Worm (Caenorhabditis elegans) whole organism, L1 larva: ENCODE data around the gene C18E9.7.
A peak's percentile ranks its signal among the peaks of the same experiment; 100 is the strongest.

Experiments
- C04F5.9 ChIP-seq: sonication (generic microtip); optimal IDR thresholded peaks from 2 replicates; lab custom pipeline; 2016; ENCODE audit warnings: missing genetic modification characterization, missing compliant biosample characterization
- F16B12.6 ChIP-seq: fragments of 150-350 bp; optimal IDR thresholded peaks from 2 replicates; lab custom pipeline; 2014; ENCODE audit warnings: missing biosample characterization, missing genetic modification characterization
- aha-1 ChIP-seq: fragments of 150-350 bp; optimal IDR thresholded peaks from 2 replicates; lab custom pipeline; 2014; ENCODE audit warnings: missing biosample characterization, missing genetic modification characterization
- blmp-1 ChIP-seq: fragments of 150-350 bp; optimal IDR thresholded peaks from 2 replicates; lab custom pipeline; 2014; ENCODE audit warnings: missing biosample characterization, missing genetic modification characterization
- ceh-8 ChIP-seq: fragments of 200-800 bp; sonication (Bioruptor generic); optimal IDR thresholded peaks from 2 replicates; lab custom pipeline; 2018; ENCODE audit warnings: mild to moderate bottlenecking, missing genetic modification characterization, moderate library complexity, missing compliant biosample characterization
- ces-1 ChIP-seq: fragments of 150-350 bp; optimal IDR thresholded peaks from 2 replicates; lab custom pipeline; 2014; ENCODE audit warnings: missing biosample characterization, missing genetic modification reagents, missing genetic modification characterization
- dpl-1 ChIP-seq, 3 experiments: fragments of 150-350 bp in 2 of 3; sonication (generic microtip) in 1 of 3; optimal IDR thresholded peaks; 2 replicates each; lab custom pipeline; 2014 to 2017; ENCODE audit warnings: missing biosample characterization in 3 of 3, missing genetic modification characterization in 3 of 3, missing genetic modification reagents in 3 of 3
- efl-1 ChIP-seq, 4 experiments: fragments of 150-350 bp; optimal IDR thresholded peaks in 3 of 4; peaks in 1 of 4; 1 replicate in 1 of 4; 2 replicates in 3 of 4; lab custom pipeline; 2014; ENCODE audit warnings: missing biosample characterization in 2 of 4, missing genetic modification characterization in 2 of 4, missing genetic modification reagents in 2 of 4
- efl-3 ChIP-seq: fragments of 200-800 bp; sonication (Bioruptor generic); optimal IDR thresholded peaks from 2 replicates; lab custom pipeline; 2018; ENCODE audit warnings: mild to moderate bottlenecking, missing genetic modification characterization, missing compliant biosample characterization
- elt-3 ChIP-seq, 6 experiments: fragments of 150-350 bp in 1 of 6; sonication (generic microtip); optimal IDR thresholded peaks; 2 replicates each; lab custom pipeline; 2017 to 2018; ENCODE audit warnings: missing biosample characterization in 6 of 6, missing genetic modification characterization in 6 of 6, inconsistent platforms in 1 of 6
- fkh-8 ChIP-seq: sonication (generic microtip); optimal IDR thresholded peaks from 2 replicates; lab custom pipeline; 2016; ENCODE audit warnings: mild to moderate bottlenecking, missing genetic modification characterization, missing compliant biosample characterization
- fos-1 ChIP-seq: fragments of 150-350 bp; optimal IDR thresholded peaks from 2 replicates; lab custom pipeline; 2014; ENCODE audit warnings: missing biosample characterization, missing genetic modification characterization
- hlh-17 ChIP-seq: fragments of 200-800 bp; sonication (Bioruptor generic); optimal IDR thresholded peaks from 2 replicates; lab custom pipeline; 2018; ENCODE audit warnings: missing genetic modification characterization, mild to moderate bottlenecking, missing compliant biosample characterization, moderate library complexity, borderline replicate concordance
- hpl-2 ChIP-seq: fragments of 150-350 bp; optimal IDR thresholded peaks from 2 replicates; lab custom pipeline; 2014; ENCODE audit warnings: missing biosample characterization, missing genetic modification reagents, missing genetic modification characterization
- lin-14 ChIP-seq: fragments of 200-800 bp; sonication (Bioruptor generic); optimal IDR thresholded peaks from 2 replicates; lab custom pipeline; 2018; ENCODE audit warnings: mild to moderate bottlenecking, missing genetic modification characterization, moderate library complexity, missing compliant biosample characterization
- lin-35 ChIP-seq, 2 experiments: fragments of 150-350 bp; optimal IDR thresholded peaks; 2 replicates each; lab custom pipeline; 2014; ENCODE audit warnings: missing biosample characterization in 2 of 2, missing genetic modification characterization in 2 of 2, missing genetic modification reagents in 2 of 2
- lsy-2 ChIP-seq, 2 experiments: fragments of 150-350 bp; optimal IDR thresholded peaks; 2 replicates each; lab custom pipeline; 2014; ENCODE audit warnings: missing biosample characterization in 2 of 2, missing genetic modification characterization in 2 of 2
- mep-1 ChIP-seq: fragments of 150-350 bp; optimal IDR thresholded peaks from 2 replicates; lab custom pipeline; 2014; ENCODE audit warnings: missing biosample characterization, missing genetic modification characterization
- nhr-11 ChIP-seq: fragments of 150-350 bp; optimal IDR thresholded peaks from 2 replicates; lab custom pipeline; 2014; ENCODE audit warnings: missing biosample characterization, missing genetic modification characterization
- nhr-237 ChIP-seq: fragments of 150-350 bp; optimal IDR thresholded peaks from 2 replicates; lab custom pipeline; 2014; ENCODE audit warnings: missing biosample characterization, missing genetic modification characterization
- nhr-28 ChIP-seq: fragments of 150-350 bp; optimal IDR thresholded peaks from 2 replicates; lab custom pipeline; 2014; ENCODE audit warnings: missing biosample characterization, missing genetic modification characterization
- nhr-47 ChIP-seq: sonication (generic microtip); optimal IDR thresholded peaks from 2 replicates; lab custom pipeline; 2016; ENCODE audit warnings: mild to moderate bottlenecking, missing genetic modification characterization, moderate library complexity, missing compliant biosample characterization
- nhr-71 ChIP-seq: sonication (generic microtip); optimal IDR thresholded peaks from 2 replicates; lab custom pipeline; 2016; ENCODE audit warnings: mild to moderate bottlenecking, missing genetic modification characterization, moderate library complexity, missing compliant biosample characterization
- nhr-85 ChIP-seq: sonication (generic microtip); peaks from one replicate; lab custom pipeline; 2016; ENCODE audit warnings: missing genetic modification characterization, inconsistent platforms, missing compliant biosample characterization
- nhr-90 ChIP-seq: sonication (generic microtip); optimal IDR thresholded peaks from 2 replicates; lab custom pipeline; 2016; ENCODE audit warnings: mild to moderate bottlenecking, missing genetic modification characterization, missing compliant biosample characterization; ENCODE audit not compliant: poor library complexity
- pqm-1 ChIP-seq: sonication (generic microtip); optimal IDR thresholded peaks from 3 replicates; lab custom pipeline; 2017; ENCODE audit warnings: missing biosample characterization, missing genetic modification characterization
- snu-23 ChIP-seq: sonication (generic microtip); optimal IDR thresholded peaks from 2 replicates; lab custom pipeline; 2016; ENCODE audit warnings: missing genetic modification characterization, missing compliant biosample characterization
- swsn-7 ChIP-seq: sonication (generic microtip); optimal IDR thresholded peaks from 2 replicates; lab custom pipeline; 2016; ENCODE audit warnings: missing genetic modification characterization, missing compliant biosample characterization
- unc-62 ChIP-seq: fragments of 150-350 bp; optimal IDR thresholded peaks from 2 replicates; lab custom pipeline; 2014; ENCODE audit warnings: missing biosample characterization, missing genetic modification reagents, missing genetic modification characterization
- vab-15 ChIP-seq: sonication (generic microtip); optimal IDR thresholded peaks from 2 replicates; lab custom pipeline; 2017; ENCODE audit warnings: missing genotype, mild to moderate bottlenecking, missing genetic modification characterization, missing compliant biosample characterization

C18E9.7 gene

DNA sequence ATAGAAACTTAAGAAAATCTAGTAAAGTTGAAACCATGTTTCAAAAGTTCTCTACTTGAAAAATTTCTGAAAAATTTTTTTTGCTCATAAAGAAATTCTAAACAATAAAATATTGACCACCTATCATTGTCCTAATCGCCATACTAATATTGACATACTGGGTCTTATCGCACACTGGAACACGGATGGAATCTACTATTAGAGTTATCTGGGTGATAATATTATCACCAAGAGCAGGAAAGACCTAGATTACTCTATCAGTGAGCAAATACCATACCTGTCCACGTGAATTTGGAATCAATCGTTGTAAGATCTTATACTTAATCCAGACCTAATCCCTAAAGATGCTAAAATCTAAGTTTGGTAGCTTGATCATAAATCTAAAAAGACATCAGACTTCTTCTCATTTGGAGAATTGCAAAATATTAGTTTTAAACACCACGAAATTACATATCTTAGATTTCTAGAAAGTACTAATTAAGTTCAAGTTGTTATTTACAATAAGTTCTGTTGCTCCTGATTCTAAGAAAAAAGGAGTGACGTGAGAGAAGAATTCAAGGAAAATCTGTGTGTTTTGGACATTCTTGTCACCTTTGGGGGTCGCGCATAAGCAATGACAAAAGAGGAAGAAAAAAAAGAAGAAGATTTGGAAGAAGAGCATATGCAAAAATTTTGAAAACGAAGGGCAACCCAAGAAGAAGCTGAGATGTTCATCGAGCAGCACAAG lies 27.6 kb upstream of the C18E9.7 start (continued):
- no peak for TF ChIP-seq hpl-2 (GFP tag; lab: Kevin White, UChicago)

DNA sequence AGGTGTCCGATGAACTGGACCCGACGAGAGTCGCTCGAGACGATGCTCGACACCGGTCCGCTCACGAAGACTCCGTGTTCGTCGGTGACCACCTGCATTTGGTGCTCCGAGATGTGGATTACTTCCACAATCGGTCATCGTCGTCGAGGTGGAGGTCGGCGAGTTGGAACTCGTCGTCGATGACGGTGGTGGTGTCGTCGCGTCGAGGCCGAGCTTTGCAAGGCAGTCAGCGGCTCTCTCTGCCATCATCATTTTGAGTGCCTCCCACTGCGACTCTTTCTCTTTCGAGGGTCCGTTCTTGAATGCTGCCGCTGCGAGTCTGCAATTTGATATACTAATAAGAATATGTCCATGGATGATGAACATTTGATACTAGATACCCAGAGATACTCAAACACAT lies 25.2 kb upstream of the C18E9.7 start:
- no peak for TF ChIP-seq F16B12.6 (tag; lab: Kevin White, UChicago)
- TF ChIP-seq nhr-90 (tag; lab: Kevin White, UChicago), result no peak
- no peak for TF ChIP-seq ceh-8 (GFP tag; lab: Kevin White, UChicago)

DNA sequence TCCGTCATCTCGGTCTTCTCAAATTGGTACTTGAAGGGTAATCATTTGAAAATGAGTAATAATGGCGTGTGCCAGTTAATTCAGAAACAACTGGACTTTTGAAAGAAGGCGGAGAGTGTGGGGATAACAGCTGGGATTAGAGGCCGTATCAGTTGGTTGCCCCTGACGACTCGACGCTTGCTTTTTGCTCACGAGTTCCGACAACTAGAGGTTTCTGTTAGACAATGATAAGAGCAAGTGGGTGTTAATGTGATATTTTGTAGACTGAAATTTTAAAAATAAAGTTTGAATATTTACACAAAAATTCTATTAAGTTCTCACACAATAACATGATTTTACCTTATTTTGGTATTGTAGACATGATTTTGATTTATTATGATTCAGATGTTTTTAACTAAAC lies 22.5 kb upstream of the C18E9.7 start, which contains the start of gene F44G4.7:
Gene F44G4.7, minus strand, starts transcription at position 101 of the 400 bp plus-strand sequence.
- TF ChIP-seq nhr-237 (no peak), fkh-8 (peak; percentile 7)

DNA sequence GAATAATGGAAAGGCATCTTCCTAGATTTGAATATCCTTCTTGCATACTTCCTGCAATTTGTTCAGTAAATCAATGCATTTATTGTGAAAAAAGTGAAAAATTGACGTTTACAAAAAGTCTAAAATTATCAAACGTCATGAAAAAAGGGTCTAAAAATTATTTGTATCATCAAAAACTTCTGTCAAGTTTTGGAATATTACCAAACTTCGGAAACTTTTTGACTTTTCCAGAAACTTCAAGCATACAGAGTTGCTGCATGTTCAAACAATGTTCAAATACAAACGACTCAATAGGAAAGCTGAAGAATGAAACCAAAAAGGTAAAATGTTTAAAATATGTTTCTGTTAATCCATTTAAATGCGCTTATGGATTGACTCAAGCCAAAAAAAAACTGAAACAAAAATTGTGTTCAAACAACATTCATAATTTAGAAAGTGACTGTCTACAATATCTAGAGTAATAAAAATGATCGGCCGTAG lies 19.2 kb upstream of the C18E9.7 start, which contains the start of gene F44G4.6:
Gene F44G4.6, minus strand, starts transcription at position 51 of the 480 bp plus-strand sequence.
- TF ChIP-seq efl-1 (optimal IDR thresholded peaks at IDR 0.05; lab: Kevin White, UChicago) (no peak), efl-1 (GFP tag; optimal IDR thresholded peaks at IDR 0.05 in 1 of 2; lab: Kevin White, UChicago) (peak in 1 of 2 experiments; percentile 28), nhr-11 (tag; lab: Kevin White, UChicago) (no peak)

DNA sequence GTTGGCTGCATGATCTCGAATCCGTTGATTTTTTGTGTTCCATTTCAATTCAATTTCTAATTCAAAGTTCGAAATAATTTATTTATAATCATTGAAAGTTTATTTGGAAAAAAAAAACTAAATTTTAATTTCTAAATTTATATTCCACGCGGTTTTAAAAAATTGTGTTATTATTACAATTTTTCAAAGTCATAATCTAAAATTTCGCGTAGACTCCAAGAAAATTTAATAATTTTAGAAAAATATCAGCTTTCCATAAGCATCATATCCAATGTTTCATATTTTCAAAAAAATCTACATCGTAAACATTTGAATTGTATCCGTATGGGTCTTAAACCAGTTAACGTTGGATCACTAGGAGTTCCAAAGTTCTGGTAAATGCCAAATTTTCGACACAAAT lies 17.7 kb upstream of the C18E9.7 start, which contains the start of gene F44G4.5:
Gene F44G4.5, minus strand, starts transcription at position 101 of the 400 bp plus-strand sequence.
- TF ChIP-seq fos-1 (tag; lab: Kevin White, UChicago) (no peak), elt-3 (tag; optimal IDR thresholded peaks at IDR 0.05; lab: Kevin White, UChicago) (no peak), nhr-28 (tag; lab: Kevin White, UChicago) (no peak), hlh-17 (GFP tag; lab: Kevin White, UChicago) (no peak), C04F5.9 (no peak), aha-1 (tag; lab: Kevin White, UChicago) (no peak)

DNA sequence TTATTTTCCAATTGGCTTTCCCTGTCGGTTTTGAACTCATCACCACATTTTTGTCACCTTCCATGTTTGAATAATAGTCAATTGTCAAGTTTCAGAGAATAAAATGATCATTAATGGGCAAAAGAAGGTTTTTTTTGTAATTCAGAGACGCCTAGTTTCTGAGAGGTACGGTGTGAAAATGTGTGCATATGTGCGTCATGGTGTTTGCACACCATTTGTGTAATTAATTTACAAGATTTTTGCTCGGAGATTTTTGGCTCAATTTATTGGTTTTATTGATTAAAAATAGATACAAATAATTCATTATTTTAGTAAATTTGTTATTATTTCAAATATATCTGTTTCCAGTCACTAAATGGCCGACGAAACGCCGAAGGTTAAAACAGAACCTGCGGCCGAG lies 14.9 kb upstream of the C18E9.7 start, which contains the start of the genes F44G4.3 and tdp-1:
Gene F44G4.3, minus strand, starts transcription at position 184 of the 400 bp plus-strand sequence.
Gene tdp-1, plus strand, starts transcription at position 347 of the 400 bp plus-strand sequence.
- TF ChIP-seq nhr-71 (tag; lab: Kevin White, UChicago) (peak; percentile 14), lin-14 (GFP tag; lab: Kevin White, UChicago) (peak; percentile 18), mep-1 (tag; lab: Kevin White, UChicago) (peak; percentile 77), blmp-1 (tag; lab: Kevin White, UChicago) (no peak), snu-23 (peak; percentile 15), F16B12.6 (tag; lab: Kevin White, UChicago) (peak; percentile 84), dpl-1 (GFP tag; optimal IDR thresholded peaks at IDR 0.05; lab: Kevin White, UChicago) (peak; percentile 24 to 60 (median 26)), nhr-85 (tag; lab: Kevin White, UChicago) (peak; percentile 8), nhr-47 (peak; percentile 33), vab-15 (tag; lab: Kevin White, UChicago) (peak; percentile 14), pqm-1 (no peak), ces-1 (GFP tag; lab: Kevin White, UChicago) (peak; percentile 24), efl-1 (optimal IDR thresholded peaks at IDR 0.05; lab: Kevin White, UChicago) (peak; percentile 31 to 35), efl-1 (GFP tag; optimal IDR thresholded peaks at IDR 0.05 in 1 of 2; lab: Kevin White, UChicago) (peak; percentile 49 to 91), swsn-7 (peak; percentile 14), lin-35 (GFP tag; optimal IDR thresholded peaks at IDR 0.05; lab: Kevin White, UChicago) (peak; percentile 14 to 55), lsy-2 (tag; optimal IDR thresholded peaks at IDR 0.05; lab: Kevin White, UChicago) (peak; percentile 73 to 96), unc-62 (GFP tag; lab: Kevin White, UChicago) (no peak), efl-3 (no peak)
